Worm (Caenorhabditis elegans) whole organism, midembryonic: ENCODE data around the gene C48D1.5.

Experiments
- T22C8.4 ChIP-seq: fragments of 200-800 bp; sonication (Bioruptor generic); IDR thresholded peaks from 2 replicates; pipeline ENCODE4 v1.3.6; 2022; ENCODE audit warnings: missing genetic modification characterization, missing compliant biosample characterization
- flt-1 ChIP-seq: fragments of 200-800 bp; sonication (Bioruptor generic); IDR thresholded peaks from 2 replicates; pipeline ENCODE4 v1.3.6; 2022; ENCODE audit warnings: missing genetic modification characterization, missing compliant biosample characterization
- med-1 ChIP-seq: sonication (generic microtip); optimal IDR thresholded peaks from 2 replicates; lab custom pipeline; 2017; ENCODE audit warnings: missing genetic modification characterization, mild to moderate bottlenecking, missing compliant biosample characterization, antibody characterized with exemption, missing genetic modification reagents; ENCODE audit not compliant: insufficient read depth
- ref-1 ChIP-seq: fragments of 200-800 bp; sonication (Bioruptor generic); conservative IDR thresholded peaks from 2 replicates; pipeline ENCODE4 v1.3.6; 2022; ENCODE audit warnings: missing genetic modification reagents, missing genetic modification characterization, missing compliant biosample characterization
- ztf-29 ChIP-seq: fragments of 200-800 bp; sonication (Bioruptor generic); IDR thresholded peaks from 2 replicates; pipeline ENCODE4 v1.3.6; 2022; ENCODE audit warnings: missing genetic modification reagents, missing genetic modification characterization, missing compliant biosample characterization

DNA sequence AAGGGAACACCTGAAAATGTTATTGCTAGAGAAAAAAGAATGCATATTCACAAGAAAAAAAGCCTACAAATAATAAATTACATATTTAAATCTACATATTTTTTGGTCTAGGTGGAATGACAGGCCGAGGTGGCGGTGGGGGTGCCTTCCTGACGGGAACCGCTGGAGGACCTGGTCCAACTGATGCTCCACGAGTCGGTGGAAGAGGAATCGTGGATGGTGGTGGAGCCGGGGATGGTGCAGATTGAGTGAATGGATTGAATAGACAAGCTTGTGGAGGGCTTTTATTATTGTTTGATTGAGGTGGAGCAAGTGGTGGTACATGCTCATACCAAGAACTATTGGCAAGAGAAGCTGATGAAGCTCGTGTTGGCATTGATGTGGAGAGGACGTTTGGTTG, 40.0 kb downstream of the C48D1.5 start:
- no peak for TF ChIP-seq flt-1
- no peak for TF ChIP-seq ztf-29 (GFP tag; lab: Robert Waterston, UW)
- no peak for TF ChIP-seq T22C8.4 (GFP tag; lab: Robert Waterston, UW)
- no peak for TF ChIP-seq ref-1
- TF ChIP-seq med-1 (GFP tag; lab: Kevin White, UChicago), result no peak
